Worm (Caenorhabditis elegans): ENCODE results near the gene unc-32.

DNA sequence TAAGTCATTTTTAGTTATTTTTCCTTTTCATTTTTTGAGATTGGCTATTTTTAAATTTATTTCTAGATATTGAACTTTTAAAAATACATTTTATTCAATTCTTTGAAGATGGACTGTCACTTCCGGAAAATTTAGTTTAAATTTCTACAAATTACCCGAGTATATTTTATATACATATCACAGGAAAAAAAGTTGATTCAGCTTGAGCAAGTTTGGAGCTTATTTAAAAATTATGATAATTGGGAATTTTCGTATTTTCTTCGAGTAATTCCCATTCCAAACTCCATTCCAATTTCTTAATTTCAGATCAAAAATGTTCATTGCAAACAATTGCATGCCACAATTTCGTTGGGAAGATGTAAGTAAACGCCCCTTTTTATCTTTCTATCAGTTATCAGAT lies 24.3 kb downstream of the unc-32 start, which contains the start of gene arrd-15:
- TF ChIP-seq ZK337.2 (GFP tag; IDR thresholded peaks at IDR 0.05) = no peak
- TF ChIP-seq ztf-11 (tag; optimal IDR thresholded peaks at IDR 0.05) = no peak
- no peak for TF ChIP-seq ZK546.5 (tag; optimal IDR thresholded peaks at IDR 0.05)
- no peak for TF ChIP-seq ceh-20 (GFP tag; IDR thresholded peaks at IDR 0.05)
- no peak for TF ChIP-seq lin-29 (GFP tag; IDR thresholded peaks at IDR 0.05)
- TF ChIP-seq egl-27 (tag; optimal IDR thresholded peaks at IDR 0.05) = no peak
- no peak for TF ChIP-seq aly-2 (tag; optimal IDR thresholded peaks at IDR 0.05)
- TF ChIP-seq pqm-1 (tag; optimal IDR thresholded peaks at IDR 0.05) = no peak
- TF ChIP-seq dve-1 (tag; optimal IDR thresholded peaks at IDR 0.05; ENCODE audit: insufficient read depth) = no peak
- TF ChIP-seq lin-38 (GFP tag; IDR thresholded peaks at IDR 0.05) = no peak
- no peak for TF ChIP-seq snpc-4 (tag; optimal IDR thresholded peaks at IDR 0.05)
- TF ChIP-seq lsy-2 (tag; optimal IDR thresholded peaks at IDR 0.05) = no peak
- no peak for TF ChIP-seq nhr-28 (tag; optimal IDR thresholded peaks at IDR 0.05)

Data from whole organism, L4 larva.